Fruit fly (Drosophila melanogaster): ENCODE results near the gene CG11583.

The CG11583 gene

dm6 chr3L:4254301-4254834 is 28.2 kb downstream of the CG11583 start, which contains the start of the genes ago and CG1265 (continued):
- TF ChIP-seq CG11085 (GFP tag; IDR thresholded peaks at IDR 0.05), result 0 out of 2 replicates have a peak, but pooled peaks have one; percentile 6
- TF ChIP-seq CG17829 (tag; optimal IDR thresholded peaks at IDR 0.05), result peak; percentile 52
- no peak for TF ChIP-seq CkIIα-i1 (GFP tag; IDR thresholded peaks at IDR 0.05)
- TF ChIP-seq dan (GFP tag; IDR thresholded peaks at IDR 0.05), result no peak
- TF ChIP-seq YL-1 (GFP tag; optimal IDR thresholded peaks at IDR 0.05), result no peak
- TF ChIP-seq CG11093 (GFP tag; IDR thresholded peaks at IDR 0.05), result no peak
- no peak for TF ChIP-seq da (GFP tag; optimal IDR thresholded peaks at IDR 0.05)
- TF ChIP-seq Atf6 (GFP tag; IDR thresholded peaks at IDR 0.05), result no peak
- peak; percentile 48 for TF ChIP-seq Ssrp (tag; optimal IDR thresholded peaks at IDR 0.05)
- TF ChIP-seq mirr (GFP tag; optimal IDR thresholded peaks at IDR 0.05), result peak; percentile 33
- TF ChIP-seq h (optimal IDR thresholded peaks at IDR 0.05), result no peak
- TF ChIP-seq CG4282 (GFP tag; optimal IDR thresholded peaks at IDR 0.05), result no peak
- TF ChIP-seq CG15073 (GFP tag; optimal IDR thresholded peaks at IDR 0.05), result no peak
- TF ChIP-seq dimm (GFP tag; IDR thresholded peaks at IDR 0.05), result no peak
- TF ChIP-seq Bdp1 (GFP tag; optimal IDR thresholded peaks at IDR 0.05), result no peak
- TF ChIP-seq E2f1 (GFP tag; IDR thresholded peaks at IDR 0.05), result peak; percentile 31; the same call in 1 of the 2 replicates
- no peak for TF ChIP-seq CG2875 (GFP tag; optimal IDR thresholded peaks at IDR 0.05)
- TF ChIP-seq az2 (GFP tag; optimal IDR thresholded peaks at IDR 0.05), result peak; percentile 3
- no peak for TF ChIP-seq mam (GFP tag; optimal IDR thresholded peaks at IDR 0.05)
- no peak for TF ChIP-seq hb (GFP tag; IDR thresholded peaks at IDR 0.05; ENCODE audit: partially characterized antibody)
- TF ChIP-seq Hr39 (optimal IDR thresholded peaks at IDR 0.05), result no peak
- peak; percentile 52 for TF ChIP-seq CG15269 (tag; optimal IDR thresholded peaks at IDR 0.05)
- no peak for TF ChIP-seq Deaf1 (tag; optimal IDR thresholded peaks at IDR 0.05)
- no peak for TF ChIP-seq bsh (GFP tag; optimal IDR thresholded peaks at IDR 0.05)
- TF ChIP-seq jing (GFP tag; optimal IDR thresholded peaks at IDR 0.05), result no peak
- TF ChIP-seq CG10565 (GFP tag; optimal IDR thresholded peaks at IDR 0.05), result no peak
- TF ChIP-seq zf30C (GFP tag; optimal IDR thresholded peaks at IDR 0.05), result no peak
- TF ChIP-seq Max (GFP tag; optimal IDR thresholded peaks at IDR 0.05), result no peak
- TF ChIP-seq unc-4 (GFP tag; IDR thresholded peaks at IDR 0.05; ENCODE audit: partially characterized antibody), result no peak
- peak; percentile 32 for TF ChIP-seq Chrac-16 (GFP tag; optimal IDR thresholded peaks at IDR 0.05)
- peak; percentile 63 for TF ChIP-seq Ets65A (GFP tag)
- TF ChIP-seq Six4 (GFP tag; optimal IDR thresholded peaks at IDR 0.05), result no peak
- TF ChIP-seq CG2678 (tag; optimal IDR thresholded peaks at IDR 0.05), result peak; percentile 54
- no peak for TF ChIP-seq CG15011 (GFP tag; optimal IDR thresholded peaks at IDR 0.05)
- TF ChIP-seq CG6813 (GFP tag; optimal IDR thresholded peaks at IDR 0.05), result no peak
- TF ChIP-seq Kr (GFP tag; optimal IDR thresholded peaks at IDR 0.05), result no peak
- no peak for TF ChIP-seq CG12769 (tag; optimal IDR thresholded peaks at IDR 0.05)
- no peak for TF ChIP-seq Fer3 (tag; optimal IDR thresholded peaks at IDR 0.05)
- TF ChIP-seq CG7928 (GFP tag; optimal IDR thresholded peaks at IDR 0.05), result no peak
- no peak for TF ChIP-seq Stat92E (GFP tag; optimal IDR thresholded peaks at IDR 0.05)
- no peak for TF ChIP-seq CG5953 (GFP tag; IDR thresholded peaks at IDR 0.05)
- TF ChIP-seq CG7839 (tag; optimal IDR thresholded peaks at IDR 0.05), result peak; percentile 31
- TF ChIP-seq Bgb (GFP tag; IDR thresholded peaks at IDR 0.05; ENCODE audit: partially characterized antibody), result no peak
- TF ChIP-seq ftz-f1 (GFP tag; optimal IDR thresholded peaks at IDR 0.05), result no peak
- peak; percentile 37 for TF ChIP-seq Usf (GFP tag; optimal IDR thresholded peaks at IDR 0.05)
- peak; percentile 38; the same call in 1 of the 2 replicates for TF ChIP-seq CG6689 (GFP tag; IDR thresholded peaks at IDR 0.05)
- TF ChIP-seq CG1529 (GFP tag; optimal IDR thresholded peaks at IDR 0.05), result no peak
- TF ChIP-seq sim (GFP tag; IDR thresholded peaks at IDR 0.05), result no peak
- TF ChIP-seq CG4617 (GFP tag; optimal IDR thresholded peaks at IDR 0.05; ENCODE audit: borderline replicate concordance), result no peak
- peak; percentile 62 for TF ChIP-seq Nf-YC (tag; optimal IDR thresholded peaks at IDR 0.05)
- TF ChIP-seq corto (GFP tag; optimal IDR thresholded peaks at IDR 0.05), result no peak
